Fruit fly (Drosophila melanogaster): Measurements from ENCODE around the gene Ndc1.

The Ndc1 gene

DNA sequence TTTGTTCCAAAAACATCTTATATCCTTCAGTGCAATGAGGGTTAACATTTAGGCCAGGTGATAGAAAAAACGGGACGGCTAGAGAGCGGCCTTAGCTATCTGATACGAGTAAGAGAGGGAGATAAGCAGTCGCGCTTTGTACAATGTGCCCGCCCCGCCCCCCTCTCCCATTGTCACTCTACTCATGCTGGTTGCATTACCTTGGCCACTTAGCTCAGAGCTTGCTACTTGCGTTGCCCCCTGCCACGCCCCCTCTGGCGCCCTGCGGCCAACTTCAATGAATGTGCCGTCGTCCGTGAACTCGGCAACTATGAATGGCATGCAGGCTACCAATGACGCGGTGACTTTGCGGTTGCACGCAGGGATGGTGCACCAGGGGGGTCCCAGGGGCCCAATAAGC lies 47.6 kb downstream of the Ndc1 start:
- TF ChIP-seq CG4707 (GFP tag; optimal IDR thresholded peaks at IDR 0.05) (no peak), CG3726 (GFP tag; IDR thresholded peaks at IDR 0.05) (no peak), schlank (tag; optimal IDR thresholded peaks at IDR 0.05) (no peak), Meics (GFP tag; optimal IDR thresholded peaks at IDR 0.05) (no peak), CG9876 (GFP tag; optimal IDR thresholded peaks at IDR 0.05) (no peak), jing (GFP tag; optimal IDR thresholded peaks at IDR 0.05) (no peak), CG5180 (GFP tag; optimal IDR thresholded peaks at IDR 0.05) (no peak), CG31365 (tag; optimal IDR thresholded peaks at IDR 0.05) (no peak), bigmax (GFP tag; optimal IDR thresholded peaks at IDR 0.05) (no peak), HLH3B (GFP tag; IDR thresholded peaks at IDR 0.05) (no peak), Med (GFP tag) (peak; percentile 56), esg (GFP tag; conservative IDR thresholded peaks at IDR 0.05) (no peak), btn (GFP tag; optimal IDR thresholded peaks at IDR 0.05) (no peak), nerfin-1 (tag; optimal IDR thresholded peaks at IDR 0.05) (no peak), Ssrp (tag; optimal IDR thresholded peaks at IDR 0.05) (no peak), vfl (GFP tag; optimal IDR thresholded peaks at IDR 0.05) (no peak), pfk (GFP tag; optimal IDR thresholded peaks at IDR 0.05) (no peak), CG15269 (tag; optimal IDR thresholded peaks at IDR 0.05) (no peak), CG8359 (GFP tag; optimal IDR thresholded peaks at IDR 0.05; ENCODE audit: borderline replicate concordance) (no peak), CG12236 (GFP tag; optimal IDR thresholded peaks at IDR 0.05) (no peak), dati (GFP tag; IDR thresholded peaks at IDR 0.05) (no peak), D19B (GFP tag; optimal IDR thresholded peaks at IDR 0.05) (no peak), CG15696 (tag; optimal IDR thresholded peaks at IDR 0.05) (no peak), CG15601 (tag; optimal IDR thresholded peaks at IDR 0.05) (no peak), CG11456 (GFP tag; IDR thresholded peaks at IDR 0.05) (peak; percentile 62; the same call in 1 of the 3 replicates), CG10321 (GFP tag; IDR thresholded peaks at IDR 0.05) (peak; percentile 56), TFAM (GFP tag; optimal IDR thresholded peaks at IDR 0.05) (no peak), Doc2 (GFP tag; IDR thresholded peaks at IDR 0.05) (0 out of 2 replicates have a peak, but pooled peaks have one; percentile 20), Hmx (GFP tag; optimal IDR thresholded peaks at IDR 0.05) (no peak), lmd (GFP tag; IDR thresholded peaks at IDR 0.05) (no peak), CG12219 (GFP tag; optimal IDR thresholded peaks at IDR 0.05) (no peak), CG3995 (GFP tag; optimal IDR thresholded peaks at IDR 0.05) (no peak), tll (GFP tag; optimal IDR thresholded peaks at IDR 0.05) (no peak), CG30020 (tag; optimal IDR thresholded peaks at IDR 0.05) (no peak), crol (GFP tag; IDR thresholded peaks at IDR 0.05) (peak; percentile 68), Xrp1 (GFP tag; IDR thresholded peaks at IDR 0.05) (no peak), CG7987 (GFP tag; optimal IDR thresholded peaks at IDR 0.05) (no peak)
